Fruit fly (Drosophila melanogaster) whole organism, wandering third instar larva: ENCODE measurements around the gene CG32459.

Source experiments
- Abd-B ChIP-seq: fragments of >200 bp; optimal IDR thresholded peaks from 2 replicates; lab custom pipeline; 2017; ENCODE audit warnings: missing biosample characterization, missing genetic modification characterization
- CG32264 ChIP-seq: fragments of 200-800 bp; sonication (Bioruptor generic); optimal IDR thresholded peaks from 2 replicates; lab custom pipeline; 2016; ENCODE audit warnings: missing biosample characterization, missing genetic modification characterization
- CG9705 ChIP-seq: fragments of 200-800 bp; sonication (Bioruptor generic); optimal IDR thresholded peaks from 2 replicates; lab custom pipeline; 2018; ENCODE audit warnings: missing biosample characterization, mild to moderate bottlenecking, missing genetic modification characterization
- CrebA ChIP-seq: fragments of 200-800 bp; sonication (Bioruptor generic); optimal IDR thresholded peaks from 2 replicates; lab custom pipeline; 2016; ENCODE audit warnings: missing biosample characterization, mild to moderate bottlenecking, missing genetic modification characterization, borderline replicate concordance
- Dif ChIP-seq: fragments of 200-275, 200-300 bp; sonication (Bioruptor generic); optimal IDR thresholded peaks from 2 replicates; lab custom pipeline; 2018; ENCODE audit warnings: missing biosample characterization, missing genetic modification characterization; ENCODE audit not compliant: partially characterized antibody
- GATAd ChIP-seq: sonication (Bioruptor generic); optimal IDR thresholded peaks from 2 replicates; lab custom pipeline; 2016; ENCODE audit warnings: missing biosample characterization, missing genetic modification characterization
- HLH106 ChIP-seq: fragments of 200-800 bp; optimal IDR thresholded peaks from 3 replicates; lab custom pipeline; 2019; ENCODE audit warnings: missing biosample characterization, mild to moderate bottlenecking, missing genetic modification characterization, moderate library complexity
- Hnf4 ChIP-seq: fragments of 200-800 bp; sonication (Bioruptor generic); optimal IDR thresholded peaks from 2 replicates; lab custom pipeline; 2016; ENCODE audit warnings: missing biosample characterization, mild to moderate bottlenecking, missing genetic modification characterization
- Hr78 ChIP-seq: fragments of >200 bp; optimal IDR thresholded peaks from 2 replicates; lab custom pipeline; 2017; ENCODE audit warnings: missing biosample characterization, missing genetic modification characterization
- Hr83 ChIP-seq: fragments of 200-300 bp; sonication (Bioruptor generic); optimal IDR thresholded peaks from 2 replicates; lab custom pipeline; 2016; ENCODE audit warnings: missing biosample characterization, mild to moderate bottlenecking, missing genetic modification characterization, moderate library complexity; ENCODE audit not compliant: poor library complexity, severe bottlenecking
- Jra ChIP-seq: sonication (Bioruptor generic); optimal IDR thresholded peaks from 2 replicates; lab custom pipeline; 2016; ENCODE audit warnings: missing biosample characterization, missing genetic modification characterization
- Mio ChIP-seq: sonication (Bioruptor generic); optimal IDR thresholded peaks from 2 replicates; lab custom pipeline; 2016; ENCODE audit warnings: missing biosample characterization, missing genetic modification characterization
- Myc ChIP-seq: fragments of >200 bp; optimal IDR thresholded peaks from 2 replicates; lab custom pipeline; 2017
- N ChIP-seq: fragments of >200 bp; optimal IDR thresholded peaks from 2 replicates; lab custom pipeline; 2018; ENCODE audit warnings: missing biosample characterization, missing external identifiers, missing genetic modification characterization
- OdsH ChIP-seq: fragments of 200-800 bp; sonication (Bioruptor generic); optimal IDR thresholded peaks from 2 replicates; lab custom pipeline; 2016; ENCODE audit warnings: missing biosample characterization, mild to moderate bottlenecking, missing genetic modification characterization
- Rel ChIP-seq, 2 experiments: fragments of 200-800 bp; sonication (Bioruptor generic) in 1 of 2; optimal IDR thresholded peaks; 2 replicates in 1 of 2; 3 replicates in 1 of 2; lab custom pipeline; 2016 to 2019; ENCODE audit warnings: mild to moderate bottlenecking in 2 of 2, missing biosample characterization in 2 of 2, missing genetic modification characterization in 2 of 2, moderate library complexity in 1 of 2
- Sp1 ChIP-seq: fragments of 200-800 bp; sonication (Bioruptor generic); optimal IDR thresholded peaks from 3 replicates; lab custom pipeline; 2019; ENCODE audit warnings: missing biosample characterization, mild to moderate bottlenecking, missing genetic modification characterization, moderate library complexity
- Vsx2 ChIP-seq: fragments of 200-300, 225-300 bp; sonication (Bioruptor generic); optimal IDR thresholded peaks from 2 replicates; lab custom pipeline; 2018; ENCODE audit warnings: missing biosample characterization, missing genetic modification characterization; ENCODE audit not compliant: partially characterized antibody
- br ChIP-seq: fragments of 200-800 bp; sonication (Bioruptor generic); optimal IDR thresholded peaks from 2 replicates; lab custom pipeline; 2016; ENCODE audit warnings: missing biosample characterization, missing genetic modification characterization
- brk ChIP-seq: fragments of 200-800 bp; sonication (Bioruptor generic); optimal IDR thresholded peaks from 2 replicates; lab custom pipeline; 2016; ENCODE audit warnings: missing biosample characterization, mild to moderate bottlenecking, missing genetic modification characterization
- dl ChIP-seq, 2 experiments: fragments of 175-275, 200-275 bp in 1 of 2; fragments of 200-275 bp in 1 of 2; sonication (Bioruptor generic); optimal IDR thresholded peaks; lab custom pipeline; 2018; ENCODE audit warnings: mild to moderate bottlenecking in 2 of 2, missing biosample characterization in 2 of 2, missing genetic modification characterization in 2 of 2, moderate library complexity in 2 of 2; ENCODE audit not compliant: partially characterized antibody in 2 of 2, insufficient read depth in 1 of 2
- dmrt93B ChIP-seq: fragments of 200-800 bp; sonication (Bioruptor generic); optimal IDR thresholded peaks from 2 replicates; lab custom pipeline; 2018; ENCODE audit warnings: missing biosample characterization, mild to moderate bottlenecking, missing genetic modification characterization
- dsf ChIP-seq: sonication (Bioruptor generic); optimal IDR thresholded peaks from 2 replicates; lab custom pipeline; 2016; ENCODE audit warnings: missing biosample characterization, missing genetic modification characterization, borderline replicate concordance
- ey ChIP-seq: fragments of 200-800 bp; sonication (Bioruptor generic); optimal IDR thresholded peaks from 2 replicates; lab custom pipeline; 2016; ENCODE audit warnings: missing biosample characterization, missing genetic modification characterization
- foxo ChIP-seq, 2 experiments: fragments of 200-800 bp; sonication (Bioruptor generic); optimal IDR thresholded peaks; 2 replicates in 1 of 2; 3 replicates in 1 of 2; lab custom pipeline; 2016 to 2017; ENCODE audit warnings: missing biosample characterization in 2 of 2, missing genetic modification characterization in 2 of 2
- fru ChIP-seq: fragments of 200-800 bp; sonication (Bioruptor generic); optimal IDR thresholded peaks from 3 replicates; lab custom pipeline; 2016; ENCODE audit warnings: missing biosample characterization, mild to moderate bottlenecking, missing genetic modification characterization
- h ChIP-seq: fragments of 200-800 bp; sonication (Bioruptor generic); optimal IDR thresholded peaks from 3 replicates; lab custom pipeline; 2016; ENCODE audit warnings: missing biosample characterization, mild to moderate bottlenecking, missing genetic modification characterization
- pan ChIP-seq: fragments of >200 bp; optimal IDR thresholded peaks from 2 replicates; lab custom pipeline; 2017
- psq ChIP-seq: fragments of 200-800 bp; sonication (Bioruptor generic); optimal IDR thresholded peaks from 3 replicates; lab custom pipeline; 2017; ENCODE audit warnings: missing biosample characterization, mild to moderate bottlenecking, missing genetic modification characterization, moderate library complexity
- rgr ChIP-seq: fragments of 200-800 bp; sonication (Bioruptor generic); optimal IDR thresholded peaks from 3 replicates; lab custom pipeline; 2016; ENCODE audit warnings: missing biosample characterization, mild to moderate bottlenecking, missing genetic modification characterization
- sage ChIP-seq: fragments of 200-800 bp; sonication (Bioruptor generic); optimal IDR thresholded peaks from 2 replicates; lab custom pipeline; 2016; ENCODE audit warnings: missing biosample characterization, mild to moderate bottlenecking, missing genetic modification characterization
- sv ChIP-seq: fragments of 200-800 bp; sonication (Bioruptor generic); optimal IDR thresholded peaks from 3 replicates; lab custom pipeline; 2016; ENCODE audit warnings: missing biosample characterization, missing genetic modification characterization
- tai ChIP-seq: sonication (Bioruptor generic); optimal IDR thresholded peaks from 2 replicates; lab custom pipeline; 2016; ENCODE audit warnings: missing biosample characterization, missing genetic modification characterization
- woc ChIP-seq: sonication (Bioruptor generic); optimal IDR thresholded peaks from 2 replicates; lab custom pipeline; 2016; ENCODE audit warnings: missing biosample characterization, mild to moderate bottlenecking, missing genetic modification characterization

CG32459 gene

dm6 chr3L:22871030-22871844 is 15.4 kb upstream of the CG32459 start:
- TF ChIP-seq dsf (GFP tag; lab: Kevin White, UChicago) (no peak), rgr (GFP tag; lab: Kevin White, UChicago) (no peak), Vsx2 (GFP tag; lab: Kevin White, UChicago) (no peak), Rel (GFP tag; optimal IDR thresholded peaks at IDR 0.05; lab: Kevin White, UChicago) (no peak), Rel (tag; optimal IDR thresholded peaks at IDR 0.05; lab: Kevin White, UChicago) (no peak), pan (lab: Kevin White, UChicago) (no peak), HLH106 (peak; percentile 3), Myc (peak; percentile 60), Sp1 (GFP tag; lab: Kevin White, UChicago) (peak; percentile 2), Abd-B (GFP tag; lab: Kevin White, UChicago) (no peak), psq (peak; percentile 74), Hr78 (GFP tag; lab: Kevin White, UChicago) (no peak), sv (GFP tag; lab: Kevin White, UChicago) (no peak), Hnf4 (GFP tag; lab: Kevin White, UChicago) (peak; percentile 42), h (GFP tag; lab: Kevin White, UChicago) (peak; percentile 33), br (GFP tag; lab: Kevin White, UChicago) (peak; percentile 9), brk (GFP tag; lab: Kevin White, UChicago) (peak; percentile 49), Mio (GFP tag; lab: Kevin White, UChicago) (no peak), dl (GFP tag; optimal IDR thresholded peaks at IDR 0.05; lab: Kevin White, UChicago; ENCODE audit: insufficient read depth in 1 of 2, partially characterized antibody in 2 of 2) (no peak), ey (GFP tag; lab: Kevin White, UChicago) (no peak), OdsH (no peak), Jra (GFP tag; lab: Kevin White, UChicago) (no peak), N (GFP tag; lab: Kevin White, UChicago) (peak; percentile 37), GATAd (GFP tag; lab: Kevin White, UChicago) (no peak), foxo (GFP tag; optimal IDR thresholded peaks at IDR 0.05; lab: Kevin White, UChicago) (peak in 1 of 2 experiments; percentile 26)

- TF ChIP-seq psq, result no peak
- TF ChIP-seq Rel (GFP tag; optimal IDR thresholded peaks at IDR 0.05; lab: Kevin White, UChicago), result no peak
- peak; percentile 4 for TF ChIP-seq Rel (tag; optimal IDR thresholded peaks at IDR 0.05; lab: Kevin White, UChicago)
- peak; percentile 11 for TF ChIP-seq Jra (GFP tag; lab: Kevin White, UChicago)
Measured at dm6 chr3L:22870378-22870777, 14.5 kb upstream of the CG32459 start.

dm6 chr3L:22868070-22868469 is 12.2 kb upstream of the CG32459 start, which contains the start of gene EMC4:
Gene EMC4, minus strand, starts transcription at chr3L:22868243.
- TF ChIP-seq Myc (no peak), Vsx2 (GFP tag; lab: Kevin White, UChicago) (no peak), Dif (GFP tag; lab: Kevin White, UChicago) (no peak), CrebA (GFP tag; lab: Kevin White, UChicago) (no peak), Hr83 (GFP tag; lab: Kevin White, UChicago) (peak; percentile 88), CG32264 (GFP tag; lab: Kevin White, UChicago) (peak; percentile 43), OdsH (peak; percentile 59), rgr (GFP tag; lab: Kevin White, UChicago) (peak; percentile 79), Hnf4 (GFP tag; lab: Kevin White, UChicago) (peak; percentile 89), Jra (GFP tag; lab: Kevin White, UChicago) (peak; percentile 65), Rel (GFP tag; optimal IDR thresholded peaks at IDR 0.05; lab: Kevin White, UChicago) (no peak), Rel (tag; optimal IDR thresholded peaks at IDR 0.05; lab: Kevin White, UChicago) (peak; percentile 34), Mio (GFP tag; lab: Kevin White, UChicago) (no peak), dl (GFP tag; optimal IDR thresholded peaks at IDR 0.05; lab: Kevin White, UChicago; ENCODE audit: insufficient read depth in 1 of 2, partially characterized antibody in 2 of 2) (no peak), ey (GFP tag; lab: Kevin White, UChicago) (peak; percentile 58), HLH106 (peak; percentile 28), tai (no peak), N (GFP tag; lab: Kevin White, UChicago) (no peak), brk (GFP tag; lab: Kevin White, UChicago) (peak; percentile 75), foxo (GFP tag; optimal IDR thresholded peaks at IDR 0.05; lab: Kevin White, UChicago) (peak in 1 of 2 experiments; percentile 70), woc (GFP tag; lab: Kevin White, UChicago) (peak; percentile 34), psq (peak; percentile 48), Sp1 (GFP tag; lab: Kevin White, UChicago) (peak; percentile 45), fru (GFP tag; lab: Kevin White, UChicago) (peak; percentile 65), pan (lab: Kevin White, UChicago) (no peak), Hr78 (GFP tag; lab: Kevin White, UChicago) (no peak), GATAd (GFP tag; lab: Kevin White, UChicago) (no peak), dmrt93B (GFP tag; lab: Kevin White, UChicago) (no peak), sage (GFP tag; lab: Kevin White, UChicago) (peak; percentile 66), br (GFP tag; lab: Kevin White, UChicago) (peak; percentile 53), sv (GFP tag; lab: Kevin White, UChicago) (peak; percentile 27), CG9705 (GFP tag; lab: Kevin White, UChicago) (no peak), dsf (GFP tag; lab: Kevin White, UChicago) (peak; percentile 53), h (GFP tag; lab: Kevin White, UChicago) (peak; percentile 76)
